Worm (Caenorhabditis elegans): ENCODE measurements around the gene idpp-16.

DNA sequence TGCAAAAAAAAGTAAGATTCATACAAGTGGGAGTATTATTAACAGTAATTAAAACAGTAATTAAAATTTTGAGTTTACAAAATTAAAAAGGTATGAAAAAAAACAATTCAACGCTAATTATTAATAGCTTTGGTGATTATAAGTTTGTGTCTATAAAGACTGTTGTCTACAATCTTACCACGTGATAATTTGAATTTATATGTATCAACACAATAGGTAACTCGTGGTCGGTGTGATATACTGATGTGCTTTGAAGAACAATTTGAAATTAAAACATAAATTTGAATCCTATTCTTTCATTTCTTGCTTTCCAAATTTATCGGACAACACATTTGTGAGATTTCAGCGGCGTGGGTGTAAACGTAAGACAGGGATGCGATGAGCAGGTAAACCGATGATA is 21.5 kb upstream of the idpp-16 start:
- TF ChIP-seq unc-62 (GFP tag; optimal IDR thresholded peaks at IDR 0.05), result no peak
- TF ChIP-seq nhr-237 (tag; optimal IDR thresholded peaks at IDR 0.05), result no peak
- no peak for TF ChIP-seq ztf-4 (tag; optimal IDR thresholded peaks at IDR 0.05)
- no peak for TF ChIP-seq ama-1 (optimal IDR thresholded peaks at IDR 0.05)
- no peak for TF ChIP-seq ceh-9 (tag; optimal IDR thresholded peaks at IDR 0.05)
- no peak for TF ChIP-seq nhr-25 (tag; optimal IDR thresholded peaks at IDR 0.05)
- no peak for TF ChIP-seq mdl-1 (tag; optimal IDR thresholded peaks at IDR 0.05)
- TF ChIP-seq nhr-23 (tag; optimal IDR thresholded peaks at IDR 0.05), result no peak
- TF ChIP-seq lin-39 (tag; optimal IDR thresholded peaks at IDR 0.05), result no peak
